Worm (Caenorhabditis elegans) whole organism, L4/young adult: Measurements from ENCODE around the gene gpa-5.
A peak's percentile ranks its signal among the peaks of the same experiment; 100 is the strongest.

ENCODE experiments used
- W03F9.2 ChIP-seq: fragments of 150-350 bp; optimal IDR thresholded peaks from 2 replicates; lab custom pipeline; 2014; ENCODE audit warnings: missing biosample characterization, missing genetic modification characterization
- dao-5 ChIP-seq: sonication (generic microtip); optimal IDR thresholded peaks from 2 replicates; lab custom pipeline; 2016; ENCODE audit warnings: missing genotype, missing genetic modification characterization, moderate library complexity, missing compliant biosample characterization
- him-1 ChIP-seq: sonication (generic microtip); optimal IDR thresholded peaks from 2 replicates; lab custom pipeline; 2016; ENCODE audit warnings: missing genotype, missing genetic modification reagents, missing genetic modification characterization, missing compliant biosample characterization

The gpa-5 gene

DNA sequence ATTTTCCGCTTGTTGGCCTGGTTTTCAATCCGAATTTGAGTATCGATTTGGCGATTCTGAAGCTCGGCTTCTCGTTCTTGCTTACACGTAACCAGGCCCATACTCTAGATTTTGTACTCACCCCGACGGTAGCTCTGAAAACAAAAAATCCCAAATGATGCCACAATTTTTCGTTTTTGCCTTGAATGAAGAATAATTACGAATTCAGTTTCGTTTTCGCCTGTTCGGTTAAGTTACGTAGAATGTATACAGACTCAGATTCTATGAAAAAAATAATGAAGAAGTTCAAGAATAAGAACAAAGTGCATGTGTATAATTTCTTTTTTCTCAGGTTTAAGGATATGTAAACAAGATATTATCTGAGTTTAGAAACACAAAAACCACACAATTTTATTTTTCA is at the start of gene gpa-5:
gpa-5 (minus strand) TSS at position 101 of the 400 bp plus-strand sequence.
- TF ChIP-seq him-1 (tag; lab: Kevin White, UChicago) = no peak
- no peak for TF ChIP-seq W03F9.2 (tag; lab: Kevin White, UChicago)
- no peak for TF ChIP-seq dao-5 (tag; lab: Kevin White, UChicago)

DNA sequence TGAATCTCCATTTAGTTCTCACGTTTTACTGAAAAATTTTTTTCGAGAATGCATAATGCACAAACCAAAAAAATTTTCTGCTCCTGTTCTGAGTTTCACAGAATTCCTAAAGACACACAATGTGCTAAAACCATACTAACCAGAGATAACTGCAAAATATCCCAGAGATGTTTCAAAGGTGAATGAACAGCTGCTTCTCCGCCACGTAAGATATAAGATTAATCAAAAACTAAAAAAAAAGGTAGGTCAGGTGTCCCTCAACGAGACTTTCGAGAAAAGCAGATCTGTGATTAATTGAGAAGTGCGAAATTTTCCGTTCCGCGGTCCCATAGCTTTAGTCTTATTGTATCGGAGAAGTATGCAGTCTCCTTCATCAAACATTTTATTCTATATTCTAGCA is 43.9 kb upstream of the gpa-5 start, which contains the start of gene F48B9.3:
F48B9.3 (plus strand) TSS at position 301 of the 400 bp plus-strand sequence.
- no peak for TF ChIP-seq him-1 (tag; lab: Kevin White, UChicago)

DNA sequence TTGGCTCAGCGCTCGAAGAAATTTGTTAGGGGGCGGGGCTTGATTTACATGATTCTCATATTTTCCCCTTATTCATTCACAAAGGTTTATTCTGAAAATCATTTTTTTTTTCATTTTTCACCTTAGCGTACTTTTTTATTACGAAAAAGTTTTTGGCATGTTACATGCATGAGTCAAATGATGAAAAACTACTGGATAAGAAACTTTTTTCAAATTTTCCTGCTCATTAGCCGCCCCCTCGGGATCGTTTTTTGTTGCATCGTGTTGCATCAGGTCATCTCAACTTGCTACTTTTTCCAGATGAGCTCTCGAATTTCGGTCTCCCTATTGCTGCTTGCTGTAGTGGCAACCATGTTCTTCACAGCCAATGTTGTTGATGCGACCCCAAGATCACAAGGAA is 42.2 kb upstream of the gpa-5 start, which contains the start of gene pdf-2:
pdf-2 (plus strand) TSS at position 301 of the 400 bp plus-strand sequence.
- TF ChIP-seq W03F9.2 (tag; lab: Kevin White, UChicago) (no peak), him-1 (tag; lab: Kevin White, UChicago) (no peak), dao-5 (tag; lab: Kevin White, UChicago) (no peak)

DNA sequence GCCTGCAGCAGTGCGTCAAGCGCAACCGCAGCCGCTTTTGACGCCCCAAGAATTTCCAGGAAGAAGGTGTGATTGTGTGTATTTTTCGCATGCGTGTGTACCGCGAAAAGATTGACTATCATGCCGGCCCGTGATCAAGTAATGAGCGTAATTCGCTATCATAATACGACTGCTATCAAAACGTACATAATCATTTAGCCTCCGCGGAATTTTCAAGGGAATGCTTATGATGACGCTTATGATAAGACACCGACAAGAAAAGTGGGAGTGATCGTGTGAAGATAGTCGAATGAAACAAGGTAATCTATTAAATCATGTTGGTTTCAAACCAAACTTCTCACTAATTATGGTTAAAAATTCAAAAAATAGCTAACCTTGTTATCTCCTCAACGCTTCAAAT is 37.0 kb upstream of the gpa-5 start:
- TF ChIP-seq W03F9.2 (tag; lab: Kevin White, UChicago) (no peak), dao-5 (tag; lab: Kevin White, UChicago) (no peak), him-1 (tag; lab: Kevin White, UChicago) (no peak)

DNA sequence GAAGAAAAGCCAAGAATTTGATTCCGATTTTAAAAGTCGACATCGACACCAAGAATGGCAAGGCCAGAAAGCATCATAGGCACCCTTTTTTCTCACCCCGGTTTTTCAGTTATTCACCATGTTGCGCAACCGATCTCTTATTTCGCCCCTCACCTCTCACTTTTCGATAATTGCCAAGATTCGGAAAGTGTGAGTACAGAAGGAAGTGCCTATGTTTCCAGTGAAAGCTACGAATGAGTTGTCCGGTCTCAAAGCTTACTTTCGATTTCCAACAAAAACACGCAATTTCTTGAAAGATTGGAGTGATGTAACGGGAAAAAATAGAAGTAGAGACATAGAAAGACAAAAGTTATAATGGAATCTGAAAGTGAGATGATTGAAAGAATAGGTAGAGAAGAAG is 32.9 kb upstream of the gpa-5 start:
- TF ChIP-seq dao-5 (tag; lab: Kevin White, UChicago) (no peak), W03F9.2 (tag; lab: Kevin White, UChicago) (no peak), him-1 (tag; lab: Kevin White, UChicago) (no peak)

DNA sequence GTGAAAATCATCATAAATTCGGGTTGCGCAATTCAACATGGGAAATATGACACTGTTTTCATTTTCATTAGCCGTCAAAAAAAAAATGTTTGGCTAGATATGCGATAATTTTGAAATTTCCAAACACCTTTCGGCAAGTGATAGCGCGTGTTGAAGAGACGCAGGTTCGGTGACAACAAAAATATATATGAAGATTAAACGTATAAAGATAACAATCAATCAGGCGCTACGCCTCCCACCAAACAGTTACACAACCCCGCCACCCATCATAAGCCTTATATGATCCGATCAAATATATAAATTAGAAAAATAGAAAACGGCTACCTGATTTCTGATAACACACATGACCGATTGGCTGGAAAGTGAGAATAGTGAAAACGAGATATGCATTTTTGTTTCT is 31.2 kb upstream of the gpa-5 start:
- TF ChIP-seq dao-5 (tag; lab: Kevin White, UChicago) (no peak), him-1 (tag; lab: Kevin White, UChicago) (no peak), W03F9.2 (tag; lab: Kevin White, UChicago) (no peak)

DNA sequence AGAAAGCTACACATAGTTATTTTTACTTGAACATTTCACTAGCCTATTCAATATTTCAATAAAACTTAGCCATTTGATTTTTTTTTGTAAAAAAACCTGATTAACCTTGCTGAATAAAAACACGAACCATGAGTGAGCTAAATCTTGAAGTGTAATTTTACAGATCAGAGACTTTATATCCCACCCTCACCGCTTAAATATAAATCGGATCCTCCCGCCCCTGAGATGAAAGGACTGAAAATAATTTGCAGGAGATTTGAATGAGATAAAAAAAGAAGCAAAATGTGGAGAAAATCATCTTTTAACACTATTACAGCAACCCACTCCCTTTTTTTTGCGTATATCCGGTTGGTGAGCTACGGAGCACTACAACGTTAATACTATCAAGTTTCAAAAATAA is 29.1 kb upstream of the gpa-5 start, which contains the start of gene npax-2:
npax-2 (minus strand) TSS at position 101 of the 400 bp plus-strand sequence.
- TF ChIP-seq dao-5 (tag; lab: Kevin White, UChicago) = no peak

DNA sequence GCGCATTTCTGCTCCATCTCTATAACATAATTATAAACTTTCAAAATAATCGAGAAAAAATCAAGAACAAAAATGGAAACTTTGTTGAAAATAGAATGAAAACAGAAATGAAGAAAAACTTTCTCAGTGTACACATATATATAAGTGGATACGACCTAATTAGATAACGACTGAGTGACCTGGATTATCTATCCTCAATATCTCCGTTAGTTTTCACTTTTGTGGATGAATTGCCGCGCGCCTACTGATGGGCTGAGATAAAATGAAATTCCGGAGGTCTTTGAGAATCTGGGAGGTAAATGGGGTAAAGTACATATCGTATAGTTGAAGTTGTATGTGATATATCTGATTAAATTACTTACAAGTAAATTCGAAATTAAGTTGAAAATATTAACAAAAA is 24.8 kb upstream of the gpa-5 start, which contains the start of gene dpy-3:
dpy-3 (minus strand) TSS at position 19 of the 400 bp plus-strand sequence.
- no peak for TF ChIP-seq W03F9.2 (tag; lab: Kevin White, UChicago)

DNA sequence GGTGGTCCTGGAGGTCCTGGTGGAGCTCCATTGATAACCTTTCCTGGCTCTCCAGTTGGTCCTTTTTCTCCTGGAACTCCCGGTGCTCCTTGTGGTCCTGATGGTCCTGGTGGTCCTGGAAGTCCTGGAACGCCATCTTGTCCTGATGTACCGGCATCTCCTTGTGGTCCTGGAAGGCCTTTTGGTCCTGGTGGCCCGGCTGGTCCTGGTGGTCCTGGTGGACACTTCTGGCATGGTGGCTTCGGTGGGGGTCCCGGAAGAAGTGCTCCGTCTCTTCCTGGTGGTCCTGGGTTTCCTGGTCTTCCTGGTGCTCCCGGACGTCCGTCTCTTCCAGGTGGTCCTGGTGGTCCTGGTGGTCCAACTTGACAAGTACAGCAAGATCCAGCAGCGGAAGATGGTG is 24.0 kb upstream of the gpa-5 start:
- TF ChIP-seq W03F9.2 (tag; lab: Kevin White, UChicago) (no peak), him-1 (tag; lab: Kevin White, UChicago) (no peak), dao-5 (tag; lab: Kevin White, UChicago) (no peak)

DNA sequence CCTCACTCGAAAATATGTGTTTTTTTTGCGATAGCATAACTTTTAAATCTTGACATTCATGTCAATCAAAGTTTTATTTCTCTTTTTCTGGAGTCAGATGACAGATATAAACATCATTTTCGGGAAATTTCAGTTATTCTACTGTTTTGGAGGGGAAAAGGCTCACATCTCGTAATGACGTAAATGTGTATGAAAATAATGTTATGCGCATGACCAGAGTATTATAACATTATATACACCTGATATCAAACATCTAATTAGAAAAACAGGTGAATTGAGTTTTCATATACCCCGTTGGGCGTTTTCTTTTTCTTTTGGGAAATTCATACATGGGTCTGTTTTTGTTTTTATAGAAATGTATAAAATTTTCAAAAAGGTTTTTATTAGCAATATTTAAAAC is 23.4 kb upstream of the gpa-5 start:
- no peak for TF ChIP-seq W03F9.2 (tag; lab: Kevin White, UChicago)
- TF ChIP-seq dao-5 (tag; lab: Kevin White, UChicago) = no peak
- TF ChIP-seq him-1 (tag; lab: Kevin White, UChicago) = no peak

DNA sequence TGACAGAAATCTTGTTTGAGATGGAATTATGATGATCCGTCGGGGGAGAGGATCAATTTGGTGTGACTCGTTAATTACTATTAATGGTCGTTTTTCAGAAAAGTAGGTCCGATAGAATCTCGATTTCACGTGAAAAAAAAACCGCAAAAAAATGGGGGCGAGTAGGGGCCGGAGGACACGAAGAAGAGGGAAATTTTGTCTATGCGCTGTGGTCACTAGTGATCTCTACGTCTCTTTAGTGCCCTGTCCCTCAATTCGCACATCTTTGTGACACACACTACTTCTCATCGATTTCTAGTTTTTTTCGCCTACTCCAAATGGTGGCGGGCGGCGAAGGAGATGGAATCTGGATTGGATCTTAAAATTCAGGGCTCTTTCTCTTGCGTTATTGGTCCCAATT is 19.7 kb upstream of the gpa-5 start:
- no peak for TF ChIP-seq dao-5 (tag; lab: Kevin White, UChicago)
- TF ChIP-seq him-1 (tag; lab: Kevin White, UChicago) = no peak
- no peak for TF ChIP-seq W03F9.2 (tag; lab: Kevin White, UChicago)

DNA sequence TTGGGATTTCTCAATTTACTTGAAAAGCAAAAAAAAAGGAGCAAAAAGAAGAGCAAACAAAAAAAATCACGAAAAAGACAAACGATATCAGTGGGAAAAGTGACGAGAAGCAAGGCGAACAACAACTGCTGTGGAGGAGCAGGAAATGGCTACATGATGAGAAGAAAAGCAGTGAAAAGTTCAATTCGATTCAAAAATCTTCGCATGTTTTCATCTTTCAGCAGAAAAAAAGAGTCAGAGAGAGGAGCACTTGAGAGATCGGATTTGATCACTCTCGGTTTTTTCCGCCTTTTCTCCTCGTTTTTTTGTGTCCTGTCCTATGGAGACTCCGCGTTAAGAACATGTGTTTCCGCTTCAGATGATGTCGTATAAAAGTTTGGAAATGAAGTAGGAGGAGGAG is 18.1 kb upstream of the gpa-5 start:
- TF ChIP-seq W03F9.2 (tag; lab: Kevin White, UChicago) (no peak), him-1 (tag; lab: Kevin White, UChicago) (no peak), dao-5 (tag; lab: Kevin White, UChicago) (no peak)

DNA sequence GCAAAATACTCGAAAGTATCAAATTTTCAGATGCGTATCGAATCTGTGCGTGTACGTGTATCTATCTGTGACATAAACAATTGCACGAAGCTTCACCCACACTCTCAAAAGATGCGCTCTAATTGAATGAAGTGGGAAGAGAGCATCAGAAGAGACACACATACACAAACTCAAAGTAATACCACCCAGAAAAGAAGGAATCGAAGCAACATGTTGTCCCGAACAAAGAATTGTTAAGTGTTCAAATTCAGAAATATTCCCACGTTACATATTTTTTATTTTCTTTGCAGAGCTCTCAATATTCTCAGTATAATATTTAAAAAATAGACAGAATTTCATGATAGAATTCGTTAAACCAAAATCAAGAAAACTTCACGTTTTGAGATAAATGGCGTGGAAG is 16.1 kb upstream of the gpa-5 start:
- no peak for TF ChIP-seq him-1 (tag; lab: Kevin White, UChicago)
- TF ChIP-seq dao-5 (tag; lab: Kevin White, UChicago) = no peak
- no peak for TF ChIP-seq W03F9.2 (tag; lab: Kevin White, UChicago)

DNA sequence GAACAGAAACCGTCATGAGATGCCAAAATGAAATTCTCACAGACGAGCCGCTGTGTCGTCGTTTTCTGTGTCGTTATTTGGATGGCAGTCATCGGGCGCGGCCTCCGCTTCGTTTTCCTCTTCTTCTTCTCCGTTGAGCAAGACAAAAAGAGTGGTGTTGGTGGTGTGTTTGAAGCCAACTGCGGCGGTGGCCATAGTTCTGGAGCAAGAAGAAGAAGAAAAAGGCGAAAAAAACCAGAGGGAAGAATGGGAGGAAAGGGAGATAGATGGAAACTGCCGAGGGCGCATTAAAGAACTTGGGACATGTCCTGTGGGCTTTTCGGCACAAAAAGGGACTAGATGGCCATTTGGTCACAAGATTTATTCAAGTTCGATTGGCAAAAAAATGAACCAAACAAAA is 10.8 kb upstream of the gpa-5 start, which contains the start of gene F53B1.9:
F53B1.9 (minus strand) TSS at position 195 of the 400 bp plus-strand sequence.
- TF ChIP-seq dao-5 (tag; lab: Kevin White, UChicago) = no peak
- TF ChIP-seq him-1 (tag; lab: Kevin White, UChicago) = peak; percentile 10

DNA sequence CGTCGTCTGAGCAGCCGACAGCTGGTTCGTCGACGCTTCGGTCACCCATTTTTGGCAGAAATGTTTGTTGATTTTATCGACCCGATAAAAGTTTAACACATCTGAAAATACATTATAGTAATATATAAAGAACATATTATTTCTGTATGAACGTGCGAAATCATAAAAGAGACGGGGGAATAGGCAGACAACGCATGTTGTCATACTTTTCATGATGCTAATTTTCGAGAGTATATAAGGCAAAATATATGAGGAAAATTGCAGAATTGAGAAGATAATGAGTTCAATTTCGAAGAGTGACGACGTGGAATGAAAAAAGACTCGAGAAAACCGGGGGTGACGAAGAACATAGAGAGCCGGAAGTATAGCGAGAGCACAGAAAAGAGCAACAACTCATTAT is 9.3 kb upstream of the gpa-5 start, which contains the start of gene F53B1.8:
F53B1.8 (minus strand) TSS at position 101 of the 400 bp plus-strand sequence.
- no peak for TF ChIP-seq dao-5 (tag; lab: Kevin White, UChicago)
- no peak for TF ChIP-seq W03F9.2 (tag; lab: Kevin White, UChicago)
- TF ChIP-seq him-1 (tag; lab: Kevin White, UChicago) = no peak
